Fruit fly (Drosophila melanogaster) whole organism, adult: ENCODE measurements around the gene CalpC.

ENCODE experiments used
- CG14711 ChIP-seq: fragments of 200-800 bp; sonication (Bioruptor generic); optimal IDR thresholded peaks from 2 replicates; lab custom pipeline; 2018; ENCODE audit warnings: missing biosample characterization, mild to moderate bottlenecking, missing genetic modification characterization, moderate library complexity
- CG1620 ChIP-seq: fragments of 200-800 bp; sonication (Bioruptor generic); optimal IDR thresholded peaks from 2 replicates; lab custom pipeline; 2016; ENCODE audit warnings: missing biosample characterization, missing genetic modification characterization
- CG33017 ChIP-seq: fragments of 200-800 bp; sonication (Bioruptor generic); optimal IDR thresholded peaks from 2 replicates; lab custom pipeline; 2018; ENCODE audit warnings: missing biosample characterization, mild to moderate bottlenecking, missing genetic modification characterization, moderate library complexity
- CG5204 ChIP-seq: fragments of 200-800 bp; sonication (Bioruptor generic); optimal IDR thresholded peaks from 2 replicates; lab custom pipeline; 2016; ENCODE audit warnings: missing biosample characterization, missing genetic modification characterization
- CG7045 ChIP-seq: fragments of 200-800 bp; sonication (Bioruptor generic); optimal IDR thresholded peaks from 2 replicates; lab custom pipeline; 2017; ENCODE audit warnings: missing biosample characterization, mild to moderate bottlenecking, missing genetic modification characterization
- CG7101 ChIP-seq: fragments of 200-800 bp; sonication (Bioruptor generic); optimal IDR thresholded peaks from 2 replicates; lab custom pipeline; 2018; ENCODE audit warnings: missing biosample characterization, mild to moderate bottlenecking, missing genetic modification characterization, moderate library complexity
- Hr96 ChIP-seq: fragments of 200-800 bp; sonication (Bioruptor generic); optimal IDR thresholded peaks from 2 replicates; lab custom pipeline; 2016; ENCODE audit warnings: missing biosample characterization, missing genetic modification characterization
- cic ChIP-seq: fragments of 200-800 bp; sonication (Bioruptor generic); optimal IDR thresholded peaks from 2 replicates; lab custom pipeline; 2017; ENCODE audit warnings: missing biosample characterization, mild to moderate bottlenecking, missing genetic modification characterization, moderate library complexity
- kay ChIP-seq: fragments of 200-800 bp; sonication (Bioruptor generic); peaks from one replicate; lab custom pipeline; 2016; ENCODE audit warnings: missing biosample characterization, missing genetic modification characterization, borderline replicate concordance
- tj ChIP-seq: fragments of 200-800 bp; sonication (Bioruptor generic); optimal IDR thresholded peaks from 3 replicates; lab custom pipeline; 2017; ENCODE audit warnings: missing biosample characterization, mild to moderate bottlenecking, missing genetic modification characterization, moderate library complexity
- toe ChIP-seq: fragments of 200-800 bp; sonication (Bioruptor generic); optimal IDR thresholded peaks from 2 replicates; lab custom pipeline; 2016; ENCODE audit warnings: missing biosample characterization, missing genetic modification characterization

dm6 chrX:16281717-16282529 is 43.6 kb upstream of the CalpC start:
- TF ChIP-seq cic (GFP tag; lab: Kevin White, UChicago) (no peak), CG7101 (tag; lab: Kevin White, UChicago) (no peak), kay (GFP tag; lab: Kevin White, UChicago) (peak; percentile 7), CG7045 (GFP tag; lab: Kevin White, UChicago) (no peak), CG33017 (tag; lab: Kevin White, UChicago) (no peak), tj (GFP tag; lab: Kevin White, UChicago) (peak; percentile 34), CG14711 (tag; lab: Kevin White, UChicago) (no peak), Hr96 (GFP tag; lab: Kevin White, UChicago) (no peak), toe (GFP tag; lab: Kevin White, UChicago) (no peak), CG1620 (GFP tag; lab: Kevin White, UChicago) (no peak), CG5204 (GFP tag; lab: Kevin White, UChicago) (no peak)
